Fruit fly (Drosophila melanogaster) whole organism, pupa: Measurements from ENCODE around the gene corn.

Source experiments
- CG10348 ChIP-seq: fragments of 200-800 bp; sonication (Bioruptor generic); IDR thresholded peaks from 2 replicates; pipeline ENCODE4 v1.3.6; 2022; ENCODE audit warnings: missing biosample characterization, missing genetic modification characterization
- CG12605 ChIP-seq: fragments of 200-800 bp; sonication (Bioruptor generic); IDR thresholded peaks from 2 replicates; pipeline ENCODE4 v1.3.6; 2022; ENCODE audit warnings: missing biosample characterization, missing genetic modification characterization
- CG13204 ChIP-seq: fragments of 200-800 bp; sonication (Bioruptor generic); optimal IDR thresholded peaks from 2 replicates; lab custom pipeline; 2018; ENCODE audit warnings: missing biosample characterization, mild to moderate bottlenecking, missing genetic modification characterization, moderate library complexity
- CG14655 ChIP-seq: fragments of 200-800 bp; sonication (Bioruptor generic); optimal IDR thresholded peaks from 3 replicates; lab custom pipeline; 2017; ENCODE audit warnings: mild to moderate bottlenecking, missing biosample characterization, missing genetic modification reagents, missing genetic modification characterization
- CG15710 ChIP-seq: fragments of 200-800 bp; sonication (Bioruptor generic); optimal IDR thresholded peaks from 2 replicates; lab custom pipeline; 2018; ENCODE audit warnings: missing biosample characterization, mild to moderate bottlenecking, missing genetic modification characterization, moderate library complexity
- CG17806 ChIP-seq: fragments of 200-800 bp; sonication (Bioruptor generic); optimal IDR thresholded peaks from 2 replicates; lab custom pipeline; 2018; ENCODE audit warnings: missing biosample characterization, mild to moderate bottlenecking, missing genetic modification characterization, moderate library complexity
- CG32121 ChIP-seq: fragments of 200-800 bp; sonication (Bioruptor generic); IDR thresholded peaks from 2 replicates; pipeline ENCODE4 v1.3.6; 2022; ENCODE audit warnings: missing biosample characterization, missing genetic modification characterization
- CG34367 ChIP-seq: fragments of 200-800 bp; sonication (Bioruptor generic); optimal IDR thresholded peaks from 2 replicates; lab custom pipeline; 2018; ENCODE audit warnings: missing biosample characterization, mild to moderate bottlenecking, missing genetic modification characterization
- CG4496 ChIP-seq: fragments of 200-800 bp; sonication (Bioruptor generic); IDR thresholded peaks from 3 replicates; pipeline ENCODE4 v1.3.6; 2022; ENCODE audit warnings: missing biosample characterization, missing genetic modification characterization
- CG8159 ChIP-seq: fragments of 200-800 bp; sonication (Bioruptor generic); optimal IDR thresholded peaks from 3 replicates; lab custom pipeline; 2018; ENCODE audit warnings: missing biosample characterization, mild to moderate bottlenecking, missing genetic modification characterization, moderate library complexity
- CG8301 ChIP-seq: fragments of 200-800 bp; sonication (Bioruptor generic); optimal IDR thresholded peaks from 2 replicates; lab custom pipeline; 2018; ENCODE audit warnings: missing biosample characterization, mild to moderate bottlenecking, missing genetic modification characterization
- CG9948 ChIP-seq: fragments of 200-800 bp; sonication (Bioruptor generic); optimal IDR thresholded peaks from 2 replicates; lab custom pipeline; 2018; ENCODE audit warnings: missing biosample characterization, mild to moderate bottlenecking, missing genetic modification characterization, moderate library complexity
- D1 ChIP-seq: fragments of 200-800 bp; sonication (Bioruptor generic); optimal IDR thresholded peaks from 2 replicates; lab custom pipeline; 2018; ENCODE audit warnings: missing biosample characterization, mild to moderate bottlenecking, missing genetic modification characterization, moderate library complexity
- EcR ChIP-seq: fragments of 200-800 bp; sonication (Bioruptor generic); optimal IDR thresholded peaks from 3 replicates; lab custom pipeline; 2019; ENCODE audit warnings: missing biosample characterization, missing genetic modification characterization, mild to moderate bottlenecking, moderate library complexity, missing genetic modification reagents
- Ets98B ChIP-seq: fragments of 200-800 bp; sonication (Bioruptor generic); IDR thresholded peaks from 2 replicates; pipeline ENCODE4 v1.3.6; 2022; ENCODE audit warnings: missing biosample characterization, missing genetic modification characterization
- Pif1A ChIP-seq: fragments of 200-800 bp; sonication (Bioruptor generic); optimal IDR thresholded peaks from 3 replicates; lab custom pipeline; 2016; ENCODE audit warnings: missing biosample characterization, missing genetic modification characterization
- Pif1B ChIP-seq: fragments of 200-800 bp; sonication (Bioruptor generic); optimal IDR thresholded peaks from 3 replicates; lab custom pipeline; 2016; ENCODE audit warnings: missing biosample characterization, missing genetic modification characterization
- Snoo ChIP-seq: fragments of 200-800 bp; sonication (Bioruptor generic); optimal IDR thresholded peaks from 3 replicates; lab custom pipeline; 2017; ENCODE audit warnings: missing biosample characterization, mild to moderate bottlenecking, missing genetic modification characterization, inconsistent platforms
- fd96Ca ChIP-seq: fragments of 200-800 bp; sonication (Bioruptor generic); IDR thresholded peaks from 3 replicates; pipeline ENCODE4 v1.3.6; 2022; ENCODE audit warnings: missing biosample characterization, missing genetic modification characterization
- gl ChIP-seq: fragments of 200-800 bp; sonication (Bioruptor generic); optimal IDR thresholded peaks from 2 replicates; lab custom pipeline; 2018; ENCODE audit warnings: missing biosample characterization, mild to moderate bottlenecking, missing genetic modification characterization
- rn ChIP-seq: fragments of 200-800 bp; sonication (Bioruptor generic); IDR thresholded peaks from 2 replicates; pipeline ENCODE4 v1.3.6; 2022; ENCODE audit warnings: missing biosample characterization, missing genetic modification characterization

Gene corn

DNA sequence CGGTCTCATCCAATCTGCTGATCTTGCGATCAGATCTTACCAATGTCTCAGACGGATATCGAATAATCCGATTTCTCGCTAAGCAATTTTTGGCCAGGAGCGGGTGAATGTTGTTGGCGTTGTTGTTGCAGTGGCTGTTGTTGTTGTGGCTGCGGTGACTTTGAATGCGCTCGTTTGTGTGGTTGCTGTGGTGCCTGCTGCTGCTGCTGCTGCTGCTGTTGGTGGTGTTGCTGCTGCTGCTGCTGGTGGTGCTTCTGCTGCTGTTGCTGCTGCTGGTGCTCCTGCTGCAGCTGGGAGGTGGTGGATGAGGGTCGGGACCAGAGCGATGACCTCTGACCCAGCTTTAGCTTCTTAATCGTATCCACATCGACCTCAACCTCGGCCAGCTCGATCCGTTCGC is 4.4 kb upstream of the corn start:
- TF ChIP-seq Pif1B, result no peak
- TF ChIP-seq EcR (GFP tag; lab: Kevin White, UChicago), result no peak
- no peak for TF ChIP-seq CG34367 (tag; lab: Kevin White, UChicago)
- no peak for TF ChIP-seq D1 (tag; lab: Kevin White, UChicago)
- TF ChIP-seq CG32121 (GFP tag; lab: Robert Waterston, UW), result no peak
- TF ChIP-seq rn, result no peak
- no peak for TF ChIP-seq gl (tag; lab: Kevin White, UChicago)
- TF ChIP-seq CG15710 (tag; lab: Kevin White, UChicago), result no peak
- no peak for TF ChIP-seq CG10348 (GFP tag; lab: Robert Waterston, UW)
- no peak for TF ChIP-seq CG13204 (GFP tag; lab: Kevin White, UChicago)
- no peak for TF ChIP-seq CG4496 (GFP tag; lab: Robert Waterston, UW)
- TF ChIP-seq CG8301 (tag; lab: Kevin White, UChicago), result no peak
- TF ChIP-seq CG9948, result no peak
- TF ChIP-seq CG8159 (tag; lab: Kevin White, UChicago), result no peak
- TF ChIP-seq fd96Ca (GFP tag; lab: Robert Waterston, UW), result no peak
- TF ChIP-seq CG17806 (tag; lab: Kevin White, UChicago), result no peak
- TF ChIP-seq Ets98B (GFP tag; lab: Robert Waterston, UW), result no peak
- no peak for TF ChIP-seq Pif1A (GFP tag; lab: Kevin White, UChicago)

DNA sequence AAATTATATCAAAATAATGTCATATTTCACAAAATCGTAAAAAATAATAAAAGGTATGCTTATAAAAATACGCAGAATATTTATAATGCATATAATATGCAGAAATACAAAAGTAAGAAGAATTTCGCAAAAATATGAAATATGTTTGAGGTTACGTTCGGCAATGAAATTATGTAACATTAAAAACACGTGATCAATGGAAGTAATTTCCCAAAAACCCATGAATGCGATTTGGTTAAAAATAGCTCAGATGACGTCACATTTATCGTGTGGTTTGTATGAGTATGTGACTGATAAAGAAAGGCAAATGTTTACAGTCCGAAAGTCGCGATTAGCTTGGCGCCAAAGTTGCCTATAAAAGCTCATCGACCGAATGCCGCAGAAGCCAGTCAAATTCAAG is 840 bp upstream of the corn start, which contains the start of gene CG8620:
Gene CG8620 (plus strand): TSS at position 387 of the 400 bp plus-strand sequence.
- TF ChIP-seq CG17806 (tag; lab: Kevin White, UChicago), result no peak
- TF ChIP-seq rn, result no peak
- TF ChIP-seq CG9948, result no peak

DNA sequence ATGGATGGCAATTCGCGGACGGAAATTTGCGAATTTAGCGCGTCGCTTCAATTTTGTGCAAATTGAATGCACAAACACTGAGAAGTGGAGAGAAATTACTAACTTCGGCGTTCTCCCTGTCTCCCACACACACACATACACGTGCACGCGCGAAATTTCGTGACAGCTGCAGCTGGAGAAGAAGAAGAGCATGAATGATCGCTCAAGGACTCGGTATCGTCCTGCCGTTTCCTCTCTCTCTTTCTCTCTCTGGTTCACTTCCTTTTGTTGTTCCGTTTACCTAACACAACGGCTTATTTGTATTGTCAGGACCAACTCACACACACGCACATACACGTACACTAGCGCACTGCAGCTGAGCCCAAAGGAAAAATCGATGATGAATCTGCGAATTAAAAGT is 634 bp downstream of the corn start:
- TF ChIP-seq CG13204 (GFP tag; lab: Kevin White, UChicago), result no peak
- no peak for TF ChIP-seq D1 (tag; lab: Kevin White, UChicago)
- TF ChIP-seq Pif1A (GFP tag; lab: Kevin White, UChicago), result no peak

DNA sequence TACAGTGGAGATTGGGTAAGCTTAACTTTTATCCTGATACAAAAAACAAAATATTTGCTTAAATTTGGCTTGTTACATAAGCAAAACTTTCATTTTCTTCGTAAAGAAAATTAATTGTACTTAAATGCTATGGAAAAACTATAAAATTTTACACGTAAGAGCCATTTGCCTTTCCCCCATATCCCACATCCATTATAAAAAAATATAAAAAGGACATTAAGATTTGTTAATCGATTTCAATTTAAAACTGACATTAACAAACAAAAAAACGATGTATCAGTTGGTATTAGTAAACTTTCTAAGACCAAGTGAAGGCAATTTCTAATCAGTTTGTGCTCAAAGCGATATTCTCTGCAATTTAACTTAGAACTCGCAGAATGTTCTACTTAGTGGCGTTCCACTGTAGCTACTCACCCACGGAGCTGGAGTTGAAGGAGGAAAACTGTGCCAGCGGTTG is 1.3 kb downstream of the corn start:
- TF ChIP-seq Pif1B, result peak; percentile 63
- peak; percentile 61 for TF ChIP-seq CG15710 (tag; lab: Kevin White, UChicago)
- TF ChIP-seq CG8301 (tag; lab: Kevin White, UChicago), result peak; percentile 65
- TF ChIP-seq CG12605 (GFP tag; lab: Robert Waterston, UW), result no peak
- peak; percentile 67 for TF ChIP-seq CG8159 (tag; lab: Kevin White, UChicago)
- no peak for TF ChIP-seq rn
- peak; percentile 50 for TF ChIP-seq CG4496 (GFP tag; lab: Robert Waterston, UW)
- TF ChIP-seq CG9948, result peak; percentile 65
- TF ChIP-seq CG32121 (GFP tag; lab: Robert Waterston, UW), result no peak; the same call in 1 of the 2 replicates
- TF ChIP-seq Pif1A (GFP tag; lab: Kevin White, UChicago), result peak; percentile 69
- peak; percentile 54 for TF ChIP-seq Snoo (tag; lab: Kevin White, UChicago)
- no peak for TF ChIP-seq CG10348 (GFP tag; lab: Robert Waterston, UW)
- peak; percentile 26 for TF ChIP-seq CG13204 (GFP tag; lab: Kevin White, UChicago)
- peak; percentile 47 for TF ChIP-seq CG17806 (tag; lab: Kevin White, UChicago)
- TF ChIP-seq gl (tag; lab: Kevin White, UChicago), result no peak
- no peak for TF ChIP-seq D1 (tag; lab: Kevin White, UChicago)
- TF ChIP-seq EcR (GFP tag; lab: Kevin White, UChicago), result no peak
- peak; percentile 21 for TF ChIP-seq Ets98B (GFP tag; lab: Robert Waterston, UW)
- peak; percentile 19 for TF ChIP-seq CG34367 (tag; lab: Kevin White, UChicago)
- TF ChIP-seq fd96Ca (GFP tag; lab: Robert Waterston, UW), result no peak; the same call in 1 of the 3 replicates
- peak; percentile 75 for TF ChIP-seq CG14655 (GFP tag; lab: Kevin White, UChicago)

DNA sequence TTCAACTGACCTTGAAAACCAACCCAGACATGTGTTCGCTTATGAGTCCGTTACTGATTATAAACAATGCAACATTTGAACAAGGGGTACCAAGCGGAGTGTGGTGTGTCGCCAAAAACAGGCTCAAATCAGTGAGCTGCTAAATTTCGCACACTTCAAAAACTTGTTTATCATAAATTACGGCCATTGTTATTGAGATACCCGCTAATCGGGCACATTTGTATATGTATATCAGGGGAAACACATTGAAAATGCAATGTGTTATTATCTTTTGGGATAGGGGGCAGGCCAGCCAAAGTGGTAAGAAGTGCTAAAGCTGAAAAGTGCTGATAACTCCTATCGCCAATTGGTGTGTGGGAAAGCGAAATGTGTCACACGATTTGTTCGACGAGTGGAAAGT is 2.6 kb downstream of the corn start:
- TF ChIP-seq CG9948 (no peak), CG8301 (tag; lab: Kevin White, UChicago) (no peak), D1 (tag; lab: Kevin White, UChicago) (no peak), CG4496 (GFP tag; lab: Robert Waterston, UW) (no peak), Pif1B (no peak), Pif1A (GFP tag; lab: Kevin White, UChicago) (no peak), CG10348 (GFP tag; lab: Robert Waterston, UW) (no peak), gl (tag; lab: Kevin White, UChicago) (no peak), CG8159 (tag; lab: Kevin White, UChicago) (no peak), EcR (GFP tag; lab: Kevin White, UChicago) (no peak), CG13204 (GFP tag; lab: Kevin White, UChicago) (no peak), Ets98B (GFP tag; lab: Robert Waterston, UW) (no peak), CG34367 (tag; lab: Kevin White, UChicago) (no peak), fd96Ca (GFP tag; lab: Robert Waterston, UW) (no peak), CG32121 (GFP tag; lab: Robert Waterston, UW) (no peak), CG12605 (GFP tag; lab: Robert Waterston, UW) (no peak)

DNA sequence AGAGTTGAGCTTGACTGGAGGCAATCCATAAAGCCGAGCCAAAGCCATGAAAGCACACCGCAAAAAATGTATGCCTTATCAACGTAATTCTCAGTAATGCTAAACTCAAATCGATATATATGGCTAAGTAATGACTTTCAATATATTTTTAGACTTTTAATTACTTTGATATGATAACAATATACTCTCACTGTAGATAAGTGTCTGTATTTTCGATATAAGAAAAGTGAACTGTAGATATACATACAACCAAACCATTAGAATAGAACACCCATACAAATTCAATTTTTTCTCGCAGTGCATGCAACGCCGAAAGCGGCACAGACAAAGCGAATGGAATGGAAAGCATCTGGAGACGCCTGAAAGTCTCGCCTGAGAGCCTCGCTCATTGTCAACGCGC is 3.2 kb downstream of the corn start:
- TF ChIP-seq CG9948 (peak; percentile 75), CG34367 (tag; lab: Kevin White, UChicago) (peak; percentile 63), CG13204 (GFP tag; lab: Kevin White, UChicago) (peak; percentile 46), rn (no peak), Pif1A (GFP tag; lab: Kevin White, UChicago) (peak; percentile 82), CG8301 (tag; lab: Kevin White, UChicago) (peak; percentile 76), CG14655 (GFP tag; lab: Kevin White, UChicago) (peak; percentile 80), gl (tag; lab: Kevin White, UChicago) (peak; percentile 49), D1 (tag; lab: Kevin White, UChicago) (peak; percentile 39), fd96Ca (GFP tag; lab: Robert Waterston, UW) (no peak), CG17806 (tag; lab: Kevin White, UChicago) (peak; percentile 82), Snoo (tag; lab: Kevin White, UChicago) (peak; percentile 46), CG8159 (tag; lab: Kevin White, UChicago) (peak; percentile 87), CG4496 (GFP tag; lab: Robert Waterston, UW) (peak; percentile 58; the same call in 2 of the 3 replicates), CG32121 (GFP tag; lab: Robert Waterston, UW) (peak; percentile 50), CG15710 (tag; lab: Kevin White, UChicago) (peak; percentile 80), CG12605 (GFP tag; lab: Robert Waterston, UW) (no peak), CG10348 (GFP tag; lab: Robert Waterston, UW) (no peak), Ets98B (GFP tag; lab: Robert Waterston, UW) (peak; percentile 39), EcR (GFP tag; lab: Kevin White, UChicago) (no peak), Pif1B (peak; percentile 57)
